Worm (Caenorhabditis elegans) whole organism, early embryonic: ENCODE data around the gene catp-7.

Experiments
- aly-1 ChIP-seq: sonication (generic microtip); optimal IDR thresholded peaks from 2 replicates; lab custom pipeline; 2016; ENCODE audit warnings: missing genetic modification characterization, missing compliant biosample characterization
- ama-1 ChIP-seq: fragments of 150-350 bp; optimal IDR thresholded peaks from 2 replicates; lab custom pipeline; 2014
- ceh-13 ChIP-seq: fragments of 200-800 bp; sonication (Bioruptor generic); optimal IDR thresholded peaks from 2 replicates; lab custom pipeline; 2018; ENCODE audit warnings: mild to moderate bottlenecking, missing genetic modification characterization, missing compliant biosample characterization
- ceh-36 ChIP-seq: sonication (generic microtip); optimal IDR thresholded peaks from 2 replicates; lab custom pipeline; 2016; ENCODE audit warnings: missing genetic modification characterization, inconsistent platforms, missing compliant biosample characterization
- flt-1 ChIP-seq: fragments of 200-800 bp; sonication (Bioruptor generic); IDR thresholded peaks from 2 replicates; pipeline ENCODE4 v1.3.6; 2022; ENCODE audit warnings: missing genetic modification characterization, missing compliant biosample characterization
- hmg-4 ChIP-seq: fragments of 200-800 bp; sonication (Bioruptor generic); optimal IDR thresholded peaks from 2 replicates; lab custom pipeline; 2018; ENCODE audit warnings: mild to moderate bottlenecking, missing genetic modification characterization, missing compliant biosample characterization
- hnd-1 ChIP-seq: sonication (generic microtip); optimal IDR thresholded peaks from 2 replicates; lab custom pipeline; 2016; ENCODE audit warnings: missing genetic modification characterization, missing compliant biosample characterization
- pes-1 ChIP-seq: fragments of 200-800 bp; sonication (Bioruptor generic); IDR thresholded peaks from 2 replicates; pipeline ENCODE4 v1.3.6; 2022; ENCODE audit warnings: missing genetic modification reagents, missing genetic modification characterization, missing compliant biosample characterization
- scrt-1 ChIP-seq: fragments of 200-800 bp; sonication (Bioruptor generic); IDR thresholded peaks from 2 replicates; pipeline ENCODE4 v1.3.6; 2022; ENCODE audit warnings: missing genetic modification characterization, missing compliant biosample characterization
- sea-1 ChIP-seq: fragments of 200-800 bp; sonication (Bioruptor generic); conservative IDR thresholded peaks from 2 replicates; pipeline ENCODE4 v1.3.6; 2022; ENCODE audit warnings: missing genetic modification characterization, missing compliant biosample characterization
- tbx-11 ChIP-seq: fragments of 200-800 bp; sonication (Bioruptor generic); IDR thresholded peaks from 2 replicates; pipeline ENCODE4 v1.3.6; 2022; ENCODE audit warnings: missing genetic modification characterization, missing compliant biosample characterization
- tbx-37 ChIP-seq: fragments of 200-800 bp; sonication (Bioruptor generic); conservative IDR thresholded peaks from 2 replicates; pipeline ENCODE4 v1.3.6; 2022; ENCODE audit warnings: missing genetic modification reagents, missing genetic modification characterization, missing compliant biosample characterization
- tra-4 ChIP-seq: sonication (generic microtip); optimal IDR thresholded peaks from 2 replicates; lab custom pipeline; 2017; ENCODE audit warnings: missing genetic modification characterization, missing compliant biosample characterization

ce11 chrIV:8630243-8630642, 44.5 kb downstream of the catp-7 start:
- TF ChIP-seq flt-1 (no peak), tra-4 (no peak), ceh-36 (tag; lab: Kevin White, UChicago) (no peak), hmg-4 (GFP tag; lab: Kevin White, UChicago) (no peak), tbx-11 (no peak), ama-1 (no peak), ceh-13 (GFP tag; lab: Kevin White, UChicago) (no peak), hnd-1 (no peak), scrt-1 (GFP tag; lab: Robert Waterston, UW) (no peak), sea-1 (GFP tag; lab: Robert Waterston, UW) (no peak), aly-1 (tag; lab: Kevin White, UChicago) (no peak), tbx-37 (GFP tag; lab: Robert Waterston, UW) (no peak), pes-1 (GFP tag; lab: Robert Waterston, UW) (no peak)
